Worm (Caenorhabditis elegans): ENCODE measurements around the gene F35C11.6.

F35C11.6 gene

DNA sequence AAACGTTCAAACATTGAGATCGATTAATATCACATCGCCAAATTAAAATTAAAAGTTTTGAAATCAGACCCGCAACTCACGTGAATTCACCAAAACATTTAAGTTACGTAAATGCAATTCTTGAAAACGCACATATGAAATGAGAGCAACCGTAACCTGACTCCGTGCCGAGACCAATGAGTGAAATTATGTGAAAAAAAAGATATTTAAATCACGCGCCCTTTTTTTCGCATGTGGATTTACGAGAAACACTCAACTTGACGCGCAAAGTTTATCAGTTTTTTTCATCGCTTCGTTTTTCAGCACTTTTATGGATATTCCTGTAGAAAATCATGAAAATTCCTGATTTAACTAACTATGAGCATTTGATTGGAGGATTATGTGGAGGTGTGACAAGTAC lies 17.1 kb upstream of the F35C11.6 start, which contains the start of the genes gei-14 and slc-25A32:
Gene gei-14, minus strand, starts transcription at position 175 of the 400 bp plus-strand sequence.
Gene slc-25A32, plus strand, starts transcription at position 242 of the 400 bp plus-strand sequence.
- TF ChIP-seq nhr-129 (tag; optimal IDR thresholded peaks at IDR 0.05), result peak; percentile 13
- peak; percentile 59 to 83 for TF ChIP-seq lsy-2 (tag; optimal IDR thresholded peaks at IDR 0.05)
- no peak for TF ChIP-seq alr-1 (tag; optimal IDR thresholded peaks at IDR 0.05)
- peak; percentile 85 for TF ChIP-seq R02D3.7 (tag; optimal IDR thresholded peaks at IDR 0.05)
- TF ChIP-seq gmeb-1 (tag; optimal IDR thresholded peaks at IDR 0.05), result peak; percentile 89

DNA sequence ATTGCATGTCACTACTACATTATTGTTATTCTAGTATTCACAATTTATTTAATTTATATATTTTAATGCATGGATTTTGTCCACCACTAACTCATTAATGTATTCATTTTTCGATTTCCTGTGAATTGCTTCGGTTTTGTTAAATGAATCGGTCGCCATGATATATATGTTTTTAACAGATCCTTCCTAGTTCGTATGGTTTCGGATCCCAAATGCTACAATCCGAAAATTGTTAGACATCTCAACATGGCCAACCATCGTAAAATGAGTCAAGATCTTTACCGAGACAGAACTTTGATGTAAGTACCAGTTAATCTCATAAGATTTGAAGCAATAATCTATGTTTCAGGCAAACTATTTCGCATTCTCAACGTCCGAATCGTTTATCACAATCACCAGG lies 14.1 kb upstream of the F35C11.6 start:
- TF ChIP-seq crh-2 (tag; optimal IDR thresholded peaks at IDR 0.05) (no peak), Y55F3AM.14 (GFP tag; optimal IDR thresholded peaks at IDR 0.05) (no peak), ama-1 (optimal IDR thresholded peaks at IDR 0.05) (no peak), ztf-4 (tag; optimal IDR thresholded peaks at IDR 0.05) (no peak), F13H6.1 (tag; optimal IDR thresholded peaks at IDR 0.05) (no peak), nhr-12 (tag; optimal IDR thresholded peaks at IDR 0.05) (no peak), nhr-25 (tag; optimal IDR thresholded peaks at IDR 0.05) (no peak)

DNA sequence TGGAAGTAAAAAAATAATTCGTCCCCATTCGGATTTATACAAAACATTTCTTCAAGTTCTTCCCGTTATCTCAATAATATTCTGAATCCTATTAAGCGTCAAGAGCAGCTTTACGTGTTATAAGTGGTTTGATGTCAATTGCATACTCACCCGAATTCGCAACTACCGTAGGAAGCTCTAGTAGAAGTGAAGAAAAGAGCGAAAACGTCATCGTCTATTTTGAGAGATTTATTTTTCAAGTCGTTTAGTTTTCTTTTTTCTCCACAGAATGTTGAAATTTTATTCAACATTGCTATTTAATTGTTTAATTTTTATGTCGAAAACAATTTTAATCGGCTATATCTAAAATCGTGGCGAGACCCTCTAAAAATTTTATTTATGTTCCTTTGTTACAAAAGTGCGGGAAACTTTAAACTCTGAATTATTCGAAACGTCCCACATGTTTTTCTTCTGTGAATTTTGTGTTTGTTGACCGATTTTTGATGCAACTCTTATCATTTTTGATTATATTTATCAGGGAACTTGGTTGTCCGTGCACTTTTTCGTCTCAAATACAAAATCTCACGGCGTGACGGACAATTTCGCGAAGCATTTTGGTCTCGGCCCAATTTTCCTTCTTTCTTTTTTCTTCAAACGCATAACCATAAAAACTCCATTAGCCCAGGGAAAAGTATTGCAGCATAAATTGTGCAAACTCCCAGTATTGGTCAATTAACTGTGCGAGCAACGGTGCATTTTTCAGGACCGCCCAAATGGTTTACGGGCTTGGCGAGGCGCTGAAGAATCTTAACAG lies 11.1 kb upstream of the F35C11.6 start, which contains the start of gene tdc-1:
Gene tdc-1, plus strand, starts transcription at position 743 of the 793 bp plus-strand sequence.
- TF ChIP-seq gmeb-1 (tag; optimal IDR thresholded peaks at IDR 0.05) (no peak), nhr-77 (tag; optimal IDR thresholded peaks at IDR 0.05) (no peak), lsy-2 (tag; optimal IDR thresholded peaks at IDR 0.05) (no peak), mbf-1 (tag; optimal IDR thresholded peaks at IDR 0.05) (no peak), ztf-4 (tag; optimal IDR thresholded peaks at IDR 0.05) (no peak), sma-9 (GFP tag; optimal IDR thresholded peaks at IDR 0.05) (no peak), sma-9 (tag; optimal IDR thresholded peaks at IDR 0.05) (no peak), nhr-237 (tag; optimal IDR thresholded peaks at IDR 0.05) (no peak)

DNA sequence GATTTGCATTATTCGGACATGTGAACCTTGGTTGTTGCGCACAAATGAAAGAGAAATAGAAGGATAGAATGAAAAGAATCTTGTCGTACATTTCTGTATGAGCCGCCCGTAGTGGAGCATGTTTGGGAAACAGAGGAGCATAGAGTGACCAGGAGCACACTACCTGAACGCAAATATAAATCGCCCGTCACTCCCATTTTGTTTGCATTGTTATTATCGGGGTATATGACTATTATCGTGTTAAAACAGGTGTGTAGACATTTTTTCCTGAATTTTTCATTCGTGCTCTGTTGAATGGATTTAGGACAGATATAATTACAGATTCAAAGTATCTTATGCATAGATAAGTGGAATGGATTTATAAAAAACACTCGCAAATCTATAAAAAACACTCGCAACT lies 10.4 kb upstream of the F35C11.6 start, which contains the start of gene K01C8.2:
Gene K01C8.2, minus strand, starts transcription at position 101 of the 400 bp plus-strand sequence.
- no peak for TF ChIP-seq lin-39 (tag; optimal IDR thresholded peaks at IDR 0.05)
- TF ChIP-seq crh-2 (tag; optimal IDR thresholded peaks at IDR 0.05), result no peak

DNA sequence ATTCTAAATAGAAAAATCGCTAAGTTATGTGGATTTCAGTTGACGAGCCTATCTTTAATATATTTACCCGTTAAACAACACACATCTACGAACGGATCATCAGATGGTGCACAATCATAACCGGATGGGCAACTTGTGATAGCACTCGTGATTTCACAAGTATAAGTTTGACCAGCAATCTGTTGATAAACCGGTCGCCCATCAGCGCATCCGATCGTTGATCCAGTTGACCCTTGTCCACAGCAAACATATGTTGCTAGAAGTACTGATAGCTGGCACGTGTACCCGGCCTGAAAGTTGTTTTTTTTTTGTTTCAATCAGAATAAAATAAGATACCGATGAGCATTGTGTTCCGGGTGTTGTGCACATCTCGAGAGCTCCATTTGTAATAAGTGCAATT lies 8.7 kb upstream of the F35C11.6 start:
- TF ChIP-seq blmp-1 (tag; optimal IDR thresholded peaks at IDR 0.05; ENCODE audit: insufficient read depth), result no peak
- no peak for TF ChIP-seq peb-1 (tag; optimal IDR thresholded peaks at IDR 0.05)
- TF ChIP-seq elt-3 (tag; optimal IDR thresholded peaks at IDR 0.05), result no peak
- no peak for TF ChIP-seq lin-13 (GFP tag; optimal IDR thresholded peaks at IDR 0.05)
- no peak for TF ChIP-seq lin-39 (tag; optimal IDR thresholded peaks at IDR 0.05)
- no peak for TF ChIP-seq ztf-4 (tag; optimal IDR thresholded peaks at IDR 0.05)
- no peak for TF ChIP-seq C34F6.9 (tag; optimal IDR thresholded peaks at IDR 0.05)
- TF ChIP-seq lsy-2 (tag; optimal IDR thresholded peaks at IDR 0.05), result no peak
- no peak for TF ChIP-seq nhr-237 (tag; optimal IDR thresholded peaks at IDR 0.05)
- TF ChIP-seq crh-2 (tag; optimal IDR thresholded peaks at IDR 0.05), result no peak
- TF ChIP-seq mbf-1 (tag; optimal IDR thresholded peaks at IDR 0.05), result no peak
- no peak for TF ChIP-seq mdl-1 (tag; optimal IDR thresholded peaks at IDR 0.05)
- TF ChIP-seq ama-1 (optimal IDR thresholded peaks at IDR 0.05), result no peak
- TF ChIP-seq nhr-11 (tag; optimal IDR thresholded peaks at IDR 0.05), result no peak
- no peak for TF ChIP-seq sma-9 (GFP tag; optimal IDR thresholded peaks at IDR 0.05)
- no peak for TF ChIP-seq sma-9 (tag; optimal IDR thresholded peaks at IDR 0.05)
- TF ChIP-seq nhr-21 (tag; optimal IDR thresholded peaks at IDR 0.05), result no peak
- no peak for TF ChIP-seq skn-1 (tag; optimal IDR thresholded peaks at IDR 0.05)
- no peak for TF ChIP-seq nhr-77 (tag; optimal IDR thresholded peaks at IDR 0.05)
- TF ChIP-seq sem-4 (tag; optimal IDR thresholded peaks at IDR 0.05), result no peak
- no peak for TF ChIP-seq R02D3.7 (tag; optimal IDR thresholded peaks at IDR 0.05)

DNA sequence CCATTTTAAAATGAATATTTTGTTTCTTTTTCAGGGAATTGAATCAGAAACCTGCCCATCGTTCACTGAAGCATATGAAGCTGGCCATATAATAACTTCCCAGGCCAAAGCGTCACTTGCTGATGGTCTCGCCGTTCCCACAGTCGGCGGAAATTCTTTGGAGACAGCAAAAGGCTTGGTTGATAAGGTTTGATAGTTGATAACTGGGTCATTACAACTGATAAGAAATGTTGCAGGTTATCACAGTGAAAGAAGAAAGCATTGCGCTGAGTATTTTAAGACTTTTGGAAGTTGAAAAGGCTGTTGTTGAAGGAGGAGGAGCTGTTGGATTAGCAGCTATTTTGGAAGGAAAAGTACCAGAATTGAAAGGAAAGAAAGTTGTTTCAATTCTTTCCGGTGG lies 7.6 kb upstream of the F35C11.6 start:
- TF ChIP-seq fos-1 (tag; optimal IDR thresholded peaks at IDR 0.05), result peak; percentile 89
- TF ChIP-seq elt-3 (tag; optimal IDR thresholded peaks at IDR 0.05), result no peak
- TF ChIP-seq sma-9 (GFP tag; optimal IDR thresholded peaks at IDR 0.05), result peak; percentile 5
- no peak for TF ChIP-seq sma-9 (tag; optimal IDR thresholded peaks at IDR 0.05)
